Worm (Caenorhabditis elegans) whole organism, late embryonic: Measurements from ENCODE around the gene srx-51.

Source experiments
- C38D4.7 ChIP-seq: fragments of 200-800 bp; sonication (Bioruptor generic); optimal IDR thresholded peaks from 2 replicates; lab custom pipeline; 2018; ENCODE audit warnings: mild to moderate bottlenecking, missing genetic modification characterization, moderate library complexity, missing compliant biosample characterization
- ama-1 ChIP-seq: fragments of 150-350 bp; optimal IDR thresholded peaks from 2 replicates; lab custom pipeline; 2014
- fkh-10 ChIP-seq: fragments of 150-350 bp; optimal IDR thresholded peaks from 2 replicates; lab custom pipeline; 2014; ENCODE audit warnings: missing biosample characterization, missing genetic modification reagents, missing genetic modification characterization
- pha-4 ChIP-seq: fragments of 150-350 bp; optimal IDR thresholded peaks from 2 replicates; lab custom pipeline; 2018; ENCODE audit warnings: missing biosample characterization, missing genetic modification reagents, missing genetic modification characterization
- sox-2 ChIP-seq: fragments of 200-800 bp; sonication (Bioruptor generic); IDR thresholded peaks from 2 replicates; pipeline ENCODE4 v1.3.6; 2022; ENCODE audit warnings: missing genetic modification reagents, missing genetic modification characterization, missing compliant biosample characterization

ce11 chrV:15306745-15307144, 25.0 kb downstream of the srx-51 start, which contains the start of gene T26H8.4:
- TF ChIP-seq ama-1 (lab: Kevin White, UChicago), result no peak
- no peak for TF ChIP-seq sox-2 (GFP tag; lab: Robert Waterston, UW)
- TF ChIP-seq pha-4 (tag; lab: Kevin White, UChicago), result no peak
- TF ChIP-seq fkh-10 (GFP tag; lab: Kevin White, UChicago), result no peak
- TF ChIP-seq C38D4.7 (GFP tag; lab: Kevin White, UChicago), result no peak
